Fruit fly (Drosophila melanogaster) whole organism, embryonic: ENCODE data around the gene dmrt11E.

Experiments
- Ada2b ChIP-seq: fragments of 200-800 bp; sonication (Bioruptor generic); IDR thresholded peaks from 2 replicates; pipeline ENCODE4 v1.3.6; 2022; ENCODE audit warnings: missing biosample characterization, missing genetic modification characterization
- Atf3 ChIP-seq: fragments of 200-800 bp; sonication (Bioruptor generic); optimal IDR thresholded peaks from 3 replicates; lab custom pipeline; 2016; ENCODE audit warnings: missing biosample characterization, missing genetic modification characterization
- BEAF-32 ChIP-seq: fragments of 200-800 bp; sonication (Bioruptor generic); optimal IDR thresholded peaks from 3 replicates; lab custom pipeline; 2017; ENCODE audit warnings: missing biosample characterization, missing genetic modification characterization, mild to moderate bottlenecking, moderate library complexity, missing genetic modification reagents
- CG10209 ChIP-seq: fragments of 200-800 bp; sonication (Bioruptor generic); optimal IDR thresholded peaks from 3 replicates; lab custom pipeline; 2017; ENCODE audit warnings: missing biosample characterization, mild to moderate bottlenecking, missing genetic modification characterization, missing genetic modification reagents
- CG10321 ChIP-seq: fragments of 200-800 bp; sonication (Bioruptor generic); IDR thresholded peaks from 2 replicates; pipeline ENCODE4 v1.3.6; 2022; ENCODE audit warnings: missing biosample characterization, missing genetic modification characterization
- CG10431 ChIP-seq: fragments of 200-800 bp; sonication (Bioruptor generic); optimal IDR thresholded peaks from 3 replicates; lab custom pipeline; 2018; ENCODE audit warnings: missing biosample characterization, mild to moderate bottlenecking, missing genetic modification characterization
- CG10979 ChIP-seq: fragments of 200-800 bp; sonication (Bioruptor generic); optimal IDR thresholded peaks from 2 replicates; lab custom pipeline; 2018; ENCODE audit warnings: missing biosample characterization, mild to moderate bottlenecking, missing genetic modification characterization, moderate library complexity
- CG11085 ChIP-seq: fragments of 200-800 bp; sonication (Bioruptor generic); IDR thresholded peaks from 2 replicates; pipeline ENCODE4 v1.3.6; 2022; ENCODE audit warnings: missing biosample characterization, missing genetic modification characterization
- CG12104 ChIP-seq: fragments of 200-800 bp; sonication (Bioruptor generic); optimal IDR thresholded peaks from 3 replicates; lab custom pipeline; 2016; ENCODE audit warnings: missing biosample characterization, missing genetic modification characterization
- CG13296 ChIP-seq: fragments of 200-800 bp; sonication (Bioruptor generic); optimal IDR thresholded peaks from 3 replicates; lab custom pipeline; 2018; ENCODE audit warnings: missing biosample characterization, mild to moderate bottlenecking, missing genetic modification characterization
- CG13894 ChIP-seq: fragments of 200-800 bp; sonication (Bioruptor generic); optimal IDR thresholded peaks from 3 replicates; lab custom pipeline; 2018; ENCODE audit warnings: missing biosample characterization, mild to moderate bottlenecking, missing genetic modification characterization, moderate library complexity
- CG15514 ChIP-seq: fragments of 200-800 bp; sonication (Bioruptor generic); optimal IDR thresholded peaks from 3 replicates; lab custom pipeline; 2017; ENCODE audit warnings: missing biosample characterization, missing genetic modification characterization, mild to moderate bottlenecking, moderate library complexity, missing genetic modification reagents
- CG17359 ChIP-seq: fragments of 200-800 bp; sonication (Bioruptor generic); optimal IDR thresholded peaks from 3 replicates; lab custom pipeline; 2018; ENCODE audit warnings: missing biosample characterization, mild to moderate bottlenecking, missing genetic modification characterization, moderate library complexity
- CG17802 ChIP-seq: fragments of 200-800 bp; sonication (Bioruptor generic); optimal IDR thresholded peaks from 2 replicates; lab custom pipeline; 2018; ENCODE audit warnings: missing biosample characterization, mild to moderate bottlenecking, missing genetic modification characterization, moderate library complexity
- CG18764 ChIP-seq: fragments of 200-800 bp; sonication (Bioruptor generic); optimal IDR thresholded peaks from 3 replicates; lab custom pipeline; 2016; ENCODE audit warnings: missing biosample characterization, missing genetic modification characterization
- CG30020 ChIP-seq: fragments of 200-800 bp; optimal IDR thresholded peaks from 2 replicates; lab custom pipeline; 2019; ENCODE audit warnings: missing biosample characterization, mild to moderate bottlenecking, missing genetic modification characterization, moderate library complexity
- CG3995 ChIP-seq: fragments of 200-800 bp; sonication (Bioruptor generic); optimal IDR thresholded peaks from 3 replicates; lab custom pipeline; 2016; ENCODE audit warnings: missing biosample characterization, missing genetic modification characterization
- CG4854 ChIP-seq: fragments of 200-800 bp; sonication (Bioruptor generic); optimal IDR thresholded peaks from 2 replicates; lab custom pipeline; 2016; ENCODE audit warnings: missing biosample characterization, missing genetic modification characterization, inconsistent platforms
- CG7271 ChIP-seq: fragments of 200-800 bp; sonication (Bioruptor generic); optimal IDR thresholded peaks from 2 replicates; lab custom pipeline; 2018; ENCODE audit warnings: missing biosample characterization, mild to moderate bottlenecking, missing genetic modification characterization, moderate library complexity
- CG8359 ChIP-seq: fragments of 200-800 bp; sonication (Bioruptor generic); optimal IDR thresholded peaks from 2 replicates; lab custom pipeline; 2017; ENCODE audit warnings: missing biosample characterization, mild to moderate bottlenecking, missing genetic modification characterization, borderline replicate concordance
- Dref ChIP-seq: fragments of 200-800 bp; sonication (Bioruptor generic); IDR thresholded peaks from 2 replicates; pipeline ENCODE4 v1.3.6; 2022; ENCODE audit warnings: missing biosample characterization, missing genetic modification characterization
- Fer1 ChIP-seq: fragments of 200-800 bp; sonication (Bioruptor generic); optimal IDR thresholded peaks from 2 replicates; lab custom pipeline; 2017; ENCODE audit warnings: missing biosample characterization, mild to moderate bottlenecking, missing genetic modification characterization
- Fer2 ChIP-seq: fragments of 200-800 bp; sonication (Bioruptor generic); optimal IDR thresholded peaks from 2 replicates; lab custom pipeline; 2018; ENCODE audit warnings: missing biosample characterization, mild to moderate bottlenecking, missing genetic modification characterization, moderate library complexity
- Fer3 ChIP-seq: fragments of 200-800 bp; sonication (Bioruptor generic); optimal IDR thresholded peaks from 2 replicates; lab custom pipeline; 2018; ENCODE audit warnings: missing biosample characterization, mild to moderate bottlenecking, missing genetic modification characterization, moderate library complexity
- HLH3B ChIP-seq: fragments of 200-800 bp; sonication (Bioruptor generic); IDR thresholded peaks from 2 replicates; pipeline ENCODE4 v1.3.6; 2022; ENCODE audit warnings: missing biosample characterization, missing genetic modification characterization
- HLHmδ ChIP-seq: fragments of 200-800 bp; sonication (Bioruptor generic); optimal IDR thresholded peaks from 2 replicates; lab custom pipeline; 2018; ENCODE audit warnings: missing biosample characterization, mild to moderate bottlenecking, missing genetic modification characterization, moderate library complexity
- Hand ChIP-seq: fragments of 200-800 bp; sonication (Bioruptor generic); optimal IDR thresholded peaks from 2 replicates; lab custom pipeline; 2017; ENCODE audit warnings: mild to moderate bottlenecking, missing biosample characterization, missing genetic modification reagents, missing genetic modification characterization
- Hr3 ChIP-seq: fragments of 200-800 bp; sonication (Bioruptor generic); optimal IDR thresholded peaks from 3 replicates; lab custom pipeline; 2016; ENCODE audit warnings: missing biosample characterization, missing genetic modification characterization
- Hr39 ChIP-seq: fragments of >200 bp; optimal IDR thresholded peaks from 2 replicates; lab custom pipeline; 2017
- MESR4 ChIP-seq: fragments of 200-800 bp; sonication (Bioruptor generic); optimal IDR thresholded peaks from 2 replicates; lab custom pipeline; 2018; ENCODE audit warnings: missing biosample characterization, mild to moderate bottlenecking, missing genetic modification characterization, moderate library complexity
- Ravus ChIP-seq: fragments of 200-800 bp; sonication (Bioruptor generic); IDR thresholded peaks from 2 replicates; pipeline ENCODE4 v1.3.6; 2022; ENCODE audit warnings: missing biosample characterization, missing genetic modification characterization
- Rfx ChIP-seq: fragments of 200-800 bp; sonication (Bioruptor generic); IDR thresholded peaks from 2 replicates; pipeline ENCODE4 v1.3.6; 2022; ENCODE audit warnings: missing biosample characterization, missing genetic modification characterization
- Ssrp ChIP-seq: fragments of 200-800 bp; sonication (Bioruptor generic); optimal IDR thresholded peaks from 2 replicates; lab custom pipeline; 2018; ENCODE audit warnings: missing biosample characterization, mild to moderate bottlenecking, missing genetic modification characterization, moderate library complexity
- croc ChIP-seq: fragments of 200-800 bp; sonication (Bioruptor generic); conservative IDR thresholded peaks from 3 replicates; pipeline ENCODE4 v1.3.6; 2022; ENCODE audit warnings: missing biosample characterization, missing genetic modification characterization
- dm ChIP-seq: fragments of 200-800 bp; sonication (Bioruptor generic); optimal IDR thresholded peaks from 3 replicates; lab custom pipeline; 2016; ENCODE audit warnings: missing biosample characterization, missing genetic modification characterization
- fd96Cb ChIP-seq: fragments of 200-800 bp; sonication (Bioruptor generic); optimal IDR thresholded peaks from 2 replicates; lab custom pipeline; 2018; ENCODE audit warnings: missing biosample characterization, mild to moderate bottlenecking, missing genetic modification characterization, moderate library complexity
- gcm2 ChIP-seq: fragments of 200-800 bp; sonication (Bioruptor generic); optimal IDR thresholded peaks from 2 replicates; lab custom pipeline; 2016; ENCODE audit warnings: missing biosample characterization, missing genetic modification characterization
- gem ChIP-seq: fragments of 200-800 bp; sonication (Bioruptor generic); optimal IDR thresholded peaks from 2 replicates; lab custom pipeline; 2019; ENCODE audit warnings: missing biosample characterization, mild to moderate bottlenecking, missing genetic modification characterization, moderate library complexity
- grn ChIP-seq: fragments of 200-800 bp; sonication (Bioruptor generic); optimal IDR thresholded peaks from 3 replicates; lab custom pipeline; 2017; ENCODE audit warnings: missing biosample characterization, missing genetic modification characterization
- lmd ChIP-seq: fragments of 200-800 bp; sonication (Bioruptor generic); IDR thresholded peaks from 2 replicates; pipeline ENCODE4 v1.3.6; 2022; ENCODE audit warnings: missing biosample characterization, missing genetic modification characterization
- nau ChIP-seq: fragments of 200-800 bp; sonication (Bioruptor generic); optimal IDR thresholded peaks from 3 replicates; lab custom pipeline; 2017; ENCODE audit warnings: missing biosample characterization, mild to moderate bottlenecking, missing genetic modification characterization, missing genetic modification reagents
- nerfin-2 ChIP-seq: fragments of 200-800 bp; sonication (Bioruptor generic); IDR thresholded peaks from 2 replicates; pipeline ENCODE4 v1.3.6; 2022; ENCODE audit warnings: missing biosample characterization, missing genetic modification characterization; ENCODE audit not compliant: partially characterized antibody
- peb ChIP-seq: fragments of 200-800 bp; sonication (Bioruptor generic); IDR thresholded peaks from 2 replicates; pipeline ENCODE4 v1.3.6; 2022; ENCODE audit warnings: missing biosample characterization, missing genetic modification characterization
- pfk ChIP-seq: fragments of 200-800 bp; sonication (Bioruptor generic); optimal IDR thresholded peaks from 2 replicates; lab custom pipeline; 2018; ENCODE audit warnings: missing biosample characterization, mild to moderate bottlenecking, missing genetic modification characterization, moderate library complexity
- ranshi ChIP-seq: fragments of 200-800 bp; sonication (Bioruptor generic); IDR thresholded peaks from 2 replicates; pipeline ENCODE4 v1.3.6; 2022; ENCODE audit warnings: missing biosample characterization, missing genetic modification characterization
- scrt ChIP-seq: fragments of 200-800 bp; sonication (Bioruptor generic); optimal IDR thresholded peaks from 2 replicates; lab custom pipeline; 2018; ENCODE audit warnings: missing biosample characterization, mild to moderate bottlenecking, missing genetic modification characterization, moderate library complexity
- sob ChIP-seq: fragments of 200-800 bp; sonication (Bioruptor generic); IDR thresholded peaks from 2 replicates; pipeline ENCODE4 v1.3.6; 2022; ENCODE audit warnings: missing biosample characterization, missing genetic modification characterization
- sqz ChIP-seq: fragments of 200-800 bp; sonication (Bioruptor generic); optimal IDR thresholded peaks from 3 replicates; lab custom pipeline; 2018; ENCODE audit warnings: missing biosample characterization, mild to moderate bottlenecking, missing genetic modification characterization
- tio ChIP-seq: fragments of 200-800 bp; sonication (Bioruptor generic); optimal IDR thresholded peaks from 2 replicates; lab custom pipeline; 2017; ENCODE audit warnings: missing biosample characterization, missing genetic modification characterization, inconsistent platforms

Gene dmrt11E

DNA sequence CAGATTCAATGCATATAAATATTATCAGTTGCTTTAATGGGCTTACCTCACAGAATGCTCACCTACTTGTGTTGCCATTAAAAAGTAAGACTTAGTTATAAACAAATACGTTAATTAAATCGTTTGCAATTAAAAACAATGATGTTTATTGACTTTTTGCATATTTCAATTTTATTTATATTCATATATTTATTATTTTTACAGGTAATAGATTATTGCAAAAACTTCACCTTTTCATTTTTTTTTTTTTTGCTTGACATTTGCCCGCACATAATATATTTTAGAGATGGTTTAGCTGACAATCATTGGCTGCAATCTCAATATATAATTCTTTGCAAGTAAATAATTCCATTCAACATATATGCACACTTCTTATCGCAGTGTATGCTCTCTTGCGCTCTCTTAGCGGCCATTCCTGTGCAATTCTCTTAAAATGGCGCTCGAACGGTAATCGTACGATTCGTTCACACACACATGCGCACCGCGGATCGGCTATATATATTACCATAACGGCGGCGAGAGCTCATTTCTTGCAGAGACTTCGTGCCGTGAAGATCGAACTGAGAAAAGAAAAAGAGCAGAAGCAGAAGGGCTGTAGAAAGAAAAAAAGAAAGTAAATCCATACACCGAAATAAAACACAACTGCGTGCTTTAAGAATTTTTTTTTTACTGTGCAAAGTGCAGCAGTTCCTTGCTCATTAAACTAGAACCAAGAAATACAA, 28.5 kb downstream of the dmrt11E start, which contains the start of gene Bcat (continued):
- TF ChIP-seq HLHmδ (GFP tag; lab: Kevin White, UChicago): peak; percentile 16
- no peak for TF ChIP-seq Ravus (GFP tag; lab: Robert Waterston, UW)
- TF ChIP-seq sob (GFP tag; lab: Robert Waterston, UW): no peak
- TF ChIP-seq CG10979: peak; percentile 47
- TF ChIP-seq CG13296: peak; percentile 69
- peak; percentile 32 for TF ChIP-seq Ada2b
- TF ChIP-seq CG30020 (tag; lab: Kevin White, UChicago): no peak
- no peak for TF ChIP-seq CG3995 (GFP tag; lab: Kevin White, UChicago)
- TF ChIP-seq Dref (GFP tag; lab: Robert Waterston, UW): no peak
- no peak for TF ChIP-seq gcm2 (GFP tag; lab: Kevin White, UChicago)
- peak; percentile 12 for TF ChIP-seq sqz (GFP tag; lab: Kevin White, UChicago)
- peak; percentile 72 for TF ChIP-seq Hr3 (GFP tag; lab: Kevin White, UChicago)
- TF ChIP-seq CG11085: peak; percentile 57; the same call in 1 of the 2 replicates
- peak; percentile 32 for TF ChIP-seq Fer3 (tag; lab: Kevin White, UChicago)
- TF ChIP-seq Fer2 (tag; lab: Kevin White, UChicago): peak; percentile 57
- TF ChIP-seq CG12104 (GFP tag; lab: Kevin White, UChicago): peak; percentile 73
- TF ChIP-seq CG13894 (tag; lab: Kevin White, UChicago): no peak
- peak; percentile 82 for TF ChIP-seq CG10209
- TF ChIP-seq grn: no peak
- peak; percentile 24 for TF ChIP-seq CG18764 (GFP tag; lab: Kevin White, UChicago)
- peak; percentile 85 for TF ChIP-seq gem (tag; lab: Kevin White, UChicago)
- peak; percentile 68; the same call in 1 of the 2 replicates for TF ChIP-seq Rfx (GFP tag; lab: Robert Waterston, UW)
- TF ChIP-seq MESR4 (GFP tag; lab: Kevin White, UChicago): no peak
- TF ChIP-seq BEAF-32: no peak
- TF ChIP-seq croc (GFP tag; lab: Robert Waterston, UW): no peak; the same call in 2 of the 3 replicates
- TF ChIP-seq fd96Cb: peak; percentile 60
- no peak for TF ChIP-seq CG10431 (GFP tag; lab: Kevin White, UChicago)
- peak; percentile 67 for TF ChIP-seq Ssrp (tag; lab: Kevin White, UChicago)
- TF ChIP-seq tio (GFP tag; lab: Kevin White, UChicago): peak; percentile 62
- peak; percentile 64 for TF ChIP-seq Fer1 (GFP tag; lab: Kevin White, UChicago)
- TF ChIP-seq CG8359 (GFP tag; lab: Kevin White, UChicago): no peak
- TF ChIP-seq nerfin-2 (GFP tag; lab: Robert Waterston, UW): no peak
- peak; percentile 29 for TF ChIP-seq CG17359 (tag; lab: Kevin White, UChicago)
- no peak for TF ChIP-seq CG17802 (tag; lab: Kevin White, UChicago)
- no peak for TF ChIP-seq CG10321
- no peak for TF ChIP-seq nau (GFP tag; lab: Kevin White, UChicago)
- peak; percentile 58 for TF ChIP-seq scrt (GFP tag; lab: Kevin White, UChicago)
- TF ChIP-seq CG15514: no peak
- no peak for TF ChIP-seq peb (GFP tag; lab: Robert Waterston, UW)
- TF ChIP-seq pfk: no peak
- no peak for TF ChIP-seq CG4854 (GFP tag; lab: Kevin White, UChicago)
- no peak for TF ChIP-seq dm (GFP tag; lab: Kevin White, UChicago)
- TF ChIP-seq HLH3B: peak; percentile 18; the same call in 1 of the 2 replicates
- TF ChIP-seq lmd (GFP tag; lab: Robert Waterston, UW): peak; percentile 76
- 0 out of 2 replicates have a peak, but pooled peaks have one; percentile 35 for TF ChIP-seq ranshi (GFP tag; lab: Robert Waterston, UW)
- peak; percentile 71 for TF ChIP-seq Hand (GFP tag; lab: Kevin White, UChicago)
- TF ChIP-seq Atf3 (GFP tag; lab: Kevin White, UChicago): no peak
- no peak for TF ChIP-seq CG7271 (tag; lab: Kevin White, UChicago)
- TF ChIP-seq Hr39 (lab: Kevin White, UChicago): no peak
